Fruit fly (Drosophila melanogaster) whole organism: Measurements from ENCODE around the gene SMSr.

Source experiments
- CG8478 ChIP-seq: fragments of >200 bp; optimal IDR thresholded peaks from 2 replicates; lab custom pipeline; 2018; ENCODE audit warnings: inconsistent platforms
- Dll ChIP-seq: fragments of >200 bp; optimal IDR thresholded peaks from 2 replicates; lab custom pipeline; 2017
- EcR ChIP-seq, 2 experiments: fragments of >200 bp; optimal IDR thresholded peaks; 2 replicates each; lab custom pipeline; 2017; ENCODE audit warnings: missing biosample characterization in 2 of 2, missing genetic modification characterization in 2 of 2, missing genetic modification reagents in 2 of 2
- pan ChIP-seq: fragments of >200 bp; optimal IDR thresholded peaks from 2 replicates; lab custom pipeline; 2017
- psq ChIP-seq: fragments of >200 bp; optimal IDR thresholded peaks from 2 replicates; lab custom pipeline; 2017
- usp ChIP-seq: fragments of >200 bp; optimal IDR thresholded peaks from 2 replicates; lab custom pipeline; 2017; ENCODE audit warnings: missing biosample characterization, missing genetic modification characterization, mixed read lengths

SMSr gene

DNA sequence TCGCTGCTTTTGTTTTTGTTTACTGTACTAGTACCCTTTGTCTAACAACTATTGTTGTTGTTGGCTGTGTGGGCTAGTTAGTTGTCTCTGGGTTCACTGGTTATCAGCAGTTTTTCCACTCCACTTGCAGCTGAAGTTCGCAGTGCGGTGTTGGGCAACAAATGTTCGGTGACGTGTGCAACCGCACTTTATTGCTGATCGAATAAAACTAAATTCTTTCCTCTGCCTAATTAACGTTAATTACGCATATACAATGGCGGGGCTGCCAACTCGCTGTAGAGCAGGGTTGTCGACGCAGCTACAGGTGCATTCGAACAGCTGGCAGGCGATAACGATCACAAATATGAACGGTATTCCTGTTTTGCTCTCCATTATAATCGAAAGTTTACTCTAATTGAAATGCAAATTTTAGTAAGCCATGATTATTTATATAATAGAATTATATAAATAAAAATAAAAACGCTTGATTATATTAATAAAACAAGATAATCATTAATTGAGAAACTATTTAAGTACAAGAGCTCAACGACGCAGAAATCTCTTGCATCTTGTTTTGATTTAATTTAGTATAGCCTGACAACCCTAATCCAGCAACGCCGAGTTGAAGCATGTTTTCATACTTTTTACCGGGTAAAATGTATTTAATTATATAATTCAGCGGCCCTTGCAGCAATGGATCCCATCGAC is 52.6 kb downstream of the SMSr start, which contains the start of the genes mrva, CG42307 and mus312:
mrva (minus strand) TSS at position 276 of the 687 bp plus-strand sequence.
CG42307 (plus strand) TSS at position 566 of the 687 bp plus-strand sequence.
mus312 (plus strand) TSS at position 566 of the 687 bp plus-strand sequence.
- TF ChIP-seq pan = no peak
- no peak for TF ChIP-seq psq (lab: Kevin White, UChicago)
- no peak for TF ChIP-seq Dll
- TF ChIP-seq CG8478 (lab: Kevin White, UChicago) = no peak
- TF ChIP-seq EcR (GFP tag; optimal IDR thresholded peaks at IDR 0.05; lab: Kevin White, UChicago) = no peak
- TF ChIP-seq usp (GFP tag; lab: Kevin White, UChicago) = no peak

- TF ChIP-seq psq (lab: Kevin White, UChicago) = no peak
- no peak for TF ChIP-seq Dll
- no peak for TF ChIP-seq CG8478 (lab: Kevin White, UChicago)
- TF ChIP-seq pan = no peak
- no peak for TF ChIP-seq usp (GFP tag; lab: Kevin White, UChicago)
- no peak for TF ChIP-seq EcR (GFP tag; optimal IDR thresholded peaks at IDR 0.05; lab: Kevin White, UChicago)
These were observed 54.6 kb downstream of the SMSr start for dm6 chr3L:7326676-7327075.
